Worm (Caenorhabditis elegans) whole organism, L4 larva: Measurements from ENCODE around the gene str-12.

Experiments used
- D1046.2 ChIP-seq: fragments of 200-800 bp; sonication (Bioruptor generic); IDR thresholded peaks from 2 replicates; pipeline ENCODE4 v1.3.6; 2022; ENCODE audit warnings: missing genetic modification characterization, missing compliant biosample characterization
- F10B5.3 ChIP-seq: sonication (generic microtip); optimal IDR thresholded peaks from 2 replicates; lab custom pipeline; 2016; ENCODE audit warnings: mild to moderate bottlenecking, missing genetic modification characterization, missing compliant biosample characterization
- F26F4.8 ChIP-seq: fragments of 200-800 bp; sonication (Bioruptor generic); conservative IDR thresholded peaks from 2 replicates; pipeline ENCODE4 v1.3.6; 2022; ENCODE audit warnings: missing genetic modification characterization, missing compliant biosample characterization
- F44E2.7 ChIP-seq: fragments of 200-800 bp; sonication (Bioruptor generic); IDR thresholded peaks from 2 replicates; pipeline ENCODE4 v2.1.2; 2022; ENCODE audit warnings: missing genetic modification characterization, missing compliant biosample characterization
- R02D3.7 ChIP-seq: fragments of 150-350 bp; sonication (generic microtip); optimal IDR thresholded peaks from 3 replicates; lab custom pipeline; 2014; ENCODE audit warnings: missing biosample characterization, missing genetic modification characterization
- T20F7.1 ChIP-seq: fragments of 200-800 bp; sonication (Bioruptor generic); optimal IDR thresholded peaks from 2 replicates; lab custom pipeline; 2018; ENCODE audit warnings: mild to moderate bottlenecking, missing genetic modification characterization, missing compliant biosample characterization
- Y48G9A.11 ChIP-seq: fragments of 200-800 bp; sonication (Bioruptor generic); IDR thresholded peaks from 2 replicates; pipeline ENCODE4 v1.3.6; 2022; ENCODE audit warnings: missing genetic modification reagents, missing genetic modification characterization, missing compliant biosample characterization
- ZK337.2 ChIP-seq: fragments of 200-800 bp; sonication (Bioruptor generic); IDR thresholded peaks from 2 replicates; pipeline ENCODE4 v1.3.6; 2022; ENCODE audit warnings: missing genetic modification reagents, missing genetic modification characterization, missing compliant biosample characterization
- ama-1 ChIP-seq: fragments of 150-350 bp; optimal IDR thresholded peaks from 2 replicates; lab custom pipeline; 2014; ENCODE audit warnings: inconsistent platforms, mixed read lengths
- arid-1 ChIP-seq: fragments of 200-800 bp; sonication (Bioruptor generic); conservative IDR thresholded peaks from 2 replicates; pipeline ENCODE4 v1.3.6; 2022; ENCODE audit warnings: missing genetic modification reagents, missing genetic modification characterization, missing compliant biosample characterization
- attf-4 ChIP-seq: sonication (generic microtip); optimal IDR thresholded peaks from 3 replicates; lab custom pipeline; 2017; ENCODE audit warnings: missing biosample characterization, missing genetic modification characterization
- ceh-20 ChIP-seq: fragments of 200-800 bp; sonication (Bioruptor generic); IDR thresholded peaks from 2 replicates; pipeline ENCODE4 v1.3.6; 2022; ENCODE audit warnings: missing genetic modification reagents, missing genetic modification characterization, missing compliant biosample characterization
- ceh-62 ChIP-seq: sonication (generic microtip); optimal IDR thresholded peaks from 2 replicates; lab custom pipeline; 2017; ENCODE audit warnings: missing biosample characterization, missing genetic modification characterization
- ctbp-1 ChIP-seq: fragments of 200-800 bp; sonication (Bioruptor generic); IDR thresholded peaks from 2 replicates; pipeline ENCODE4 v1.3.6; 2022; ENCODE audit warnings: missing genetic modification reagents, missing genetic modification characterization, missing compliant biosample characterization
- daf-12 ChIP-seq: fragments of 150-350 bp; optimal IDR thresholded peaks from 2 replicates; lab custom pipeline; 2014; ENCODE audit warnings: missing biosample characterization, missing genetic modification reagents, missing genetic modification characterization
- dmd-6 ChIP-seq: fragments of 200-800 bp; sonication (Bioruptor generic); IDR thresholded peaks from 2 replicates; pipeline ENCODE4 v1.3.6; 2022; ENCODE audit warnings: missing genetic modification reagents, missing genetic modification characterization, missing compliant biosample characterization
- dmd-8 ChIP-seq: fragments of 200-800 bp; sonication (Bioruptor generic); IDR thresholded peaks from 2 replicates; pipeline ENCODE4 v1.3.6; 2022; ENCODE audit warnings: missing genetic modification characterization, missing compliant biosample characterization
- dve-1 ChIP-seq: sonication (generic microtip); optimal IDR thresholded peaks from 2 replicates; lab custom pipeline; 2017; ENCODE audit warnings: antibody characterized with exemption, mild to moderate bottlenecking, missing genetic modification characterization, missing compliant biosample characterization; ENCODE audit not compliant: insufficient read depth
- hif-1 ChIP-seq, 2 experiments: sonication (generic microtip); optimal IDR thresholded peaks; 2 replicates each; lab custom pipeline; 2016 to 2017; ENCODE audit warnings: missing compliant biosample characterization in 2 of 2, missing genetic modification characterization in 2 of 2, missing genetic modification reagents in 2 of 2, missing genotype in 2 of 2, mild to moderate bottlenecking in 1 of 2
- hlh-30 ChIP-seq: sonication (generic microtip); optimal IDR thresholded peaks from 2 replicates; lab custom pipeline; 2017; ENCODE audit warnings: antibody characterized with exemption, mild to moderate bottlenecking, missing genetic modification characterization, missing compliant biosample characterization; ENCODE audit not compliant: insufficient read depth
- lim-7 ChIP-seq: fragments of 200-800 bp; sonication (Bioruptor generic); IDR thresholded peaks from 2 replicates; pipeline ENCODE4 v1.3.6; 2022; ENCODE audit warnings: missing genetic modification characterization, missing compliant biosample characterization
- lin-38 ChIP-seq: fragments of 200-800 bp; sonication (Bioruptor generic); IDR thresholded peaks from 2 replicates; pipeline ENCODE4 v1.3.6; 2022; ENCODE audit warnings: missing genetic modification reagents, missing genetic modification characterization, missing compliant biosample characterization
- lir-3 ChIP-seq: sonication (generic microtip); optimal IDR thresholded peaks from 2 replicates; lab custom pipeline; 2016; ENCODE audit warnings: mild to moderate bottlenecking, missing genetic modification characterization, missing compliant biosample characterization
- mdl-1 ChIP-seq, 2 experiments: fragments of 150-350 bp in 1 of 2; sonication (generic microtip) in 1 of 2; optimal IDR thresholded peaks; 2 replicates each; lab custom pipeline; 2014 to 2017; ENCODE audit warnings: missing biosample characterization in 2 of 2, missing genetic modification characterization in 2 of 2
- mep-1 ChIP-seq: fragments of 150-350 bp; sonication (generic microtip); optimal IDR thresholded peaks from 3 replicates; lab custom pipeline; 2014; ENCODE audit warnings: missing biosample characterization, missing genetic modification characterization
- mxl-2 ChIP-seq: fragments of 200-800 bp; sonication (Bioruptor generic); conservative IDR thresholded peaks from 2 replicates; pipeline ENCODE4 v1.3.6; 2022; ENCODE audit warnings: missing genetic modification reagents, missing genetic modification characterization, missing compliant biosample characterization
- nhr-11 ChIP-seq: fragments of 150-350 bp; optimal IDR thresholded peaks from 2 replicates; lab custom pipeline; 2014; ENCODE audit warnings: missing biosample characterization, missing genetic modification characterization
- nhr-25 ChIP-seq: sonication (generic microtip); optimal IDR thresholded peaks from 2 replicates; lab custom pipeline; 2017; ENCODE audit warnings: missing genetic modification characterization, mild to moderate bottlenecking, missing compliant biosample characterization, antibody characterized with exemption, moderate library complexity, borderline replicate concordance; ENCODE audit not compliant: insufficient read depth
- nhr-28 ChIP-seq: fragments of 150-350 bp; optimal IDR thresholded peaks from 2 replicates; lab custom pipeline; 2014; ENCODE audit warnings: missing biosample characterization, missing genetic modification characterization
- nhr-42 ChIP-seq: fragments of 200-800 bp; sonication (Bioruptor generic); IDR thresholded peaks from 2 replicates; pipeline ENCODE4 v1.3.6; 2022; ENCODE audit warnings: missing genetic modification characterization, missing compliant biosample characterization
- php-3 ChIP-seq: fragments of 200-800 bp; sonication (Bioruptor generic); IDR thresholded peaks from 2 replicates; pipeline ENCODE4 v1.3.6; 2022; ENCODE audit warnings: missing genetic modification reagents, missing genetic modification characterization, missing compliant biosample characterization
- saeg-2 ChIP-seq: fragments of 200-800 bp; sonication (Bioruptor generic); IDR thresholded peaks from 2 replicates; pipeline ENCODE4 v1.3.6; 2022; ENCODE audit warnings: missing genetic modification reagents, missing genetic modification characterization, missing compliant biosample characterization
- sdz-12 ChIP-seq: fragments of 200-800 bp; sonication (Bioruptor generic); optimal IDR thresholded peaks from 2 replicates; lab custom pipeline; 2018; ENCODE audit warnings: mild to moderate bottlenecking, missing genetic modification characterization, missing compliant biosample characterization
- skn-1 ChIP-seq: fragments of 150-350 bp; optimal IDR thresholded peaks from 2 replicates; lab custom pipeline; 2014; ENCODE audit warnings: missing biosample characterization, missing genetic modification characterization
- snpc-4 ChIP-seq: fragments of 150-350 bp; optimal IDR thresholded peaks from 2 replicates; lab custom pipeline; 2014; ENCODE audit warnings: missing biosample characterization, missing genetic modification characterization
- spr-1 ChIP-seq: sonication (generic microtip); optimal IDR thresholded peaks from 2 replicates; lab custom pipeline; 2016; ENCODE audit warnings: mild to moderate bottlenecking, missing genetic modification characterization, missing compliant biosample characterization
- tag-97 ChIP-seq: fragments of 200-800 bp; sonication (Bioruptor generic); IDR thresholded peaks from 2 replicates; pipeline ENCODE4 v1.3.6; 2022; ENCODE audit warnings: missing genetic modification characterization, missing compliant biosample characterization
- tra-1 ChIP-seq: fragments of 200-800 bp; sonication (Bioruptor generic); IDR thresholded peaks from 2 replicates; pipeline ENCODE4 v1.3.6; 2022; ENCODE audit warnings: missing genetic modification reagents, missing genetic modification characterization, missing compliant biosample characterization
- unc-130 ChIP-seq: sonication (generic microtip); optimal IDR thresholded peaks from 2 replicates; lab custom pipeline; 2016; ENCODE audit warnings: missing genetic modification reagents, missing genetic modification characterization, missing compliant biosample characterization
- unc-39 ChIP-seq: sonication (generic microtip); optimal IDR thresholded peaks from 2 replicates; lab custom pipeline; 2017; ENCODE audit warnings: missing biosample characterization, missing genetic modification characterization
- unc-62 ChIP-seq, 3 experiments: fragments of 150-350 bp in 1 of 3; sonication (generic microtip); optimal IDR thresholded peaks in 2 of 3; peaks in 1 of 3; 1 replicate in 1 of 3; 2 replicates in 2 of 3; lab custom pipeline; 2014 to 2017; ENCODE audit warnings: missing biosample characterization in 3 of 3, missing genetic modification characterization in 3 of 3, missing genetic modification reagents in 3 of 3, missing genotype in 1 of 3
- zfp-2 ChIP-seq: sonication (generic microtip); optimal IDR thresholded peaks from 2 replicates; lab custom pipeline; 2016; ENCODE audit warnings: mild to moderate bottlenecking, missing genetic modification characterization, missing compliant biosample characterization
- zfp-3 ChIP-seq: fragments of 200-800 bp; sonication (Bioruptor generic); conservative IDR thresholded peaks from 2 replicates; pipeline ENCODE4 v1.3.6; 2022; ENCODE audit warnings: missing genetic modification reagents, missing genetic modification characterization, missing compliant biosample characterization
- ztf-11 ChIP-seq: fragments of 150-350 bp; optimal IDR thresholded peaks from 2 replicates; lab custom pipeline; 2014; ENCODE audit warnings: missing biosample characterization, missing genetic modification characterization

str-12 gene

ce11 chrV:15572613-15573012 lies 38.1 kb upstream of the str-12 start, which contains the start of gene fbxa-94:
fbxa-94 (plus strand) TSS chrV:15572913.
- TF ChIP-seq daf-12 (tag; lab: Kevin White, UChicago) (no peak), hlh-30 (tag; lab: Kevin White, UChicago) (no peak), ama-1 (lab: Kevin White, UChicago) (no peak), unc-130 (GFP tag; lab: Kevin White, UChicago) (no peak), mep-1 (no peak), dmd-6 (GFP tag; lab: Robert Waterston, UW) (no peak), ctbp-1 (no peak), dve-1 (tag; lab: Kevin White, UChicago) (no peak), lim-7 (no peak), hif-1 (tag; optimal IDR thresholded peaks at IDR 0.05; lab: Kevin White, UChicago) (no peak), arid-1 (GFP tag; lab: Robert Waterston, UW) (no peak), nhr-28 (tag; lab: Kevin White, UChicago) (no peak), F26F4.8 (no peak), zfp-3 (no peak), nhr-11 (tag; lab: Kevin White, UChicago) (no peak), tra-1 (GFP tag; lab: Robert Waterston, UW) (no peak), sdz-12 (GFP tag; lab: Kevin White, UChicago) (no peak), tag-97 (GFP tag; lab: Robert Waterston, UW) (no peak)

ce11 chrV:15575305-15575704 lies 35.4 kb upstream of the str-12 start, which contains the start of gene mdt-28:
mdt-28 (minus strand) TSS chrV:15575405.
- TF ChIP-seq attf-4 = no peak
- 0 out of 2 replicates have a peak, but pooled peaks have one; percentile 33 for TF ChIP-seq lin-38 (GFP tag; lab: Robert Waterston, UW)

- no peak for TF ChIP-seq ceh-62 (tag; lab: Kevin White, UChicago)
- TF ChIP-seq Y48G9A.11 (GFP tag; lab: Robert Waterston, UW) = peak; percentile 37; the same call in 1 of the 2 replicates
- peak; percentile 4 for TF ChIP-seq hlh-30 (tag; lab: Kevin White, UChicago)
- TF ChIP-seq, all 104 proteins: peak for 2
These were observed 33.2 kb upstream of the str-12 start, which contains the start of gene atx-3 for ce11 chrV:15577395-15577896. atx-3 (minus strand) TSS chrV:15577445.

- TF ChIP-seq dmd-6 (GFP tag; lab: Robert Waterston, UW) (no peak), nhr-42 (no peak), unc-39 (no peak), lin-38 (GFP tag; lab: Robert Waterston, UW) (peak; percentile 11; the same call in 1 of the 2 replicates), F10B5.3 (tag; lab: Kevin White, UChicago) (no peak), ceh-20 (no peak), zfp-2 (tag; lab: Kevin White, UChicago) (no peak), ctbp-1 (no peak), snpc-4 (tag; lab: Kevin White, UChicago) (no peak), T20F7.1 (peak; percentile 95), dmd-8 (GFP tag; lab: Robert Waterston, UW) (no peak), attf-4 (no peak), ZK337.2 (GFP tag; lab: Robert Waterston, UW) (no peak), D1046.2 (GFP tag; lab: Robert Waterston, UW) (no peak), php-3 (GFP tag; lab: Robert Waterston, UW) (no peak), nhr-25 (tag; lab: Kevin White, UChicago) (no peak), unc-130 (GFP tag; lab: Kevin White, UChicago) (no peak), mdl-1 (tag; optimal IDR thresholded peaks at IDR 0.05; lab: Kevin White, UChicago) (no peak), saeg-2 (GFP tag; lab: Robert Waterston, UW) (no peak), spr-1 (tag; lab: Kevin White, UChicago) (no peak), unc-62 (GFP tag; optimal IDR thresholded peaks at IDR 0.05 in 1 of 2; lab: Kevin White, UChicago) (peak in 1 of 2 experiments; percentile 77), unc-62 (tag; optimal IDR thresholded peaks at IDR 0.05; lab: Kevin White, UChicago) (no peak), tra-1 (GFP tag; lab: Robert Waterston, UW) (no peak), R02D3.7 (tag; lab: Kevin White, UChicago) (peak; percentile 54), mxl-2 (GFP tag; lab: Robert Waterston, UW) (no peak), F44E2.7 (GFP tag; lab: Robert Waterston, UW) (no peak), lir-3 (tag; lab: Kevin White, UChicago) (no peak), ztf-11 (tag; lab: Kevin White, UChicago) (no peak), skn-1 (no peak)
These were observed 32.3 kb upstream of the str-12 start, which contains the start of gene F28F8.9 for ce11 chrV:15578386-15578785. F28F8.9 (minus strand) TSS chrV:15578673.
